Worm (Caenorhabditis elegans) whole organism, L4/young adult: ENCODE data around the gene sek-4.

Experiments
- W03F9.2 ChIP-seq: fragments of 150-350 bp; optimal IDR thresholded peaks from 2 replicates; lab custom pipeline; 2014; ENCODE audit warnings: missing biosample characterization, missing genetic modification characterization
- dao-5 ChIP-seq: sonication (generic microtip); optimal IDR thresholded peaks from 2 replicates; lab custom pipeline; 2016; ENCODE audit warnings: missing genotype, missing genetic modification characterization, moderate library complexity, missing compliant biosample characterization
- him-1 ChIP-seq: sonication (generic microtip); optimal IDR thresholded peaks from 2 replicates; lab custom pipeline; 2016; ENCODE audit warnings: missing genotype, missing genetic modification reagents, missing genetic modification characterization, missing compliant biosample characterization

ce11 chrX:5372638-5373037 lies 2.2 kb upstream of the sek-4 start, which contains the start of gene F35C8.8:
- TF ChIP-seq him-1 (tag; lab: Kevin White, UChicago) (no peak), dao-5 (no peak), W03F9.2 (tag; lab: Kevin White, UChicago) (no peak)
